Worm (Caenorhabditis elegans): ENCODE measurements around the gene nmy-3.
A peak's percentile ranks its signal among the peaks of the same experiment; 100 is the strongest.
"Not testable (repeated sequence)": the region's sequence is repeated elsewhere in the genome, so short reads cannot be mapped to it uniquely, and the experiment has no call there.

Gene nmy-3

DNA sequence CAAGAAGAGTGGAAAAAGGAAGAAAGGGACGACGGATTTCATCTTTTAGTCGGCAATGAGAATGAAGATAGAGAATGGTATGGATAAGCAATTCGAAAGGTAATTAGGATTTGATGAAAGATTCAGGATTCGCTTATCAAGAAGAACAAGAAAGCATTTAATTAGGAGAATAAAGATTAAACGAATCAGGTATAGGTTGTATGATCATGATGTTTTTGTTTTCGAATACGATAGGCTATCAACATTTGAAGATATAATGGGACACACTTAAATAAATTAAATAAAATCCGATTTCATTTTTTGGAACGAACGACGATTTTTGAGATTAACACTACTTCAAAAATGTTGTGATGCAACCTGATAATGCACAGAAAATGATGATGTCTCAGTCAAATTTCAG, 28.9 kb upstream of the nmy-3 start, which contains the start of gene Y11D7A.5:
Gene Y11D7A.5 (minus strand): TSS at position 101 of the 400 bp plus-strand sequence.
- TF ChIP-seq ztf-11 (tag; optimal IDR thresholded peaks at IDR 0.05) (no peak), nhr-67 (tag; optimal IDR thresholded peaks at IDR 0.05) (no peak), eor-1 (tag; optimal IDR thresholded peaks at IDR 0.05) (no peak), nfya-1 (tag; optimal IDR thresholded peaks at IDR 0.05; ENCODE audit: insufficient read depth) (no peak), mdl-1 (tag; optimal IDR thresholded peaks at IDR 0.05) (no peak), aly-2 (tag; optimal IDR thresholded peaks at IDR 0.05) (no peak), ceh-82 (tag; optimal IDR thresholded peaks at IDR 0.05) (no peak)

DNA sequence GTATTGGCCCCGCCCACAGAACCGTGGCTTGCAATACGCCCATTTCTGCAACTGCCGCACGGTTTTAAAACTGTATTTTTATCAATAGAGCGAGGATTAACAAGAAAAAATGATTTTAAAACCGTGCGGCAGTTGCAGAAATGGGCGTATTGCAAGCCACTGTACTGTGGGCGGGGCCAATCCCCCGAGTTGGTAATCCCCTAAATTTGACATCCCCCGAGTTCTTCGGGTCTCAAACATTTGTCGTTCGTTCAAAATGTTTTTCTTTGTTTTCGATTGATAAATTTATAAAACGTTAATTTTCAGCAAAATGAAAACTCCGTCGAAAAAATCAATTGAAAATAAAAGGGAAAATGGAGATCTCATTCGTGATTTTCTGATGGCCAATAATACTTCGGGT, 25.1 kb upstream of the nmy-3 start, which contains the start of gene Y11D7A.7:
Gene Y11D7A.7 (plus strand): TSS at position 301 of the 400 bp plus-strand sequence.
- TF ChIP-seq egl-27 (tag; optimal IDR thresholded peaks at IDR 0.05); sea-2 (GFP tag; optimal IDR thresholded peaks at IDR 0.05); fkh-10 (GFP tag; optimal IDR thresholded peaks at IDR 0.05): not testable (repeated sequence)

DNA sequence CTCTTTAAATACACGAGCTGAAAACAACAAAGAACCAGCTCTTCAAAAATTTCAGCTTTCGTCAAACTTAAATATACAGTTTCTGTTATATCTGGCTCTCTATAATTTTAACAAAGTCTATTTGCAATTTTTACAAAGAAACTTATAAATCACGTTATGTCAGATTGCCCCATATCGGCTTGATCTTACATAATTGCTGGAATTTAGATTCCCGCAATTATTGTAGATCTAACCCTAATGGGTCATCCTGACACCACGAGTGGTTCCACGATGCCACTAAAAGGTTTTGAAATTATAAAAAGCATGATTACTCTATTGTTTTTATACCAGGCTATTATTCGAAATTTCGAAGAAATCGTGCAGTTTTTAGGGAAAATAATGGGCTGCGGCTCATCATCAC, 23.2 kb upstream of the nmy-3 start, which contains the start of gene Y11D7A.8:
Gene Y11D7A.8 (plus strand): TSS at position 301 of the 400 bp plus-strand sequence.
- TF ChIP-seq ztf-11 (tag; optimal IDR thresholded peaks at IDR 0.05) (no peak), hmg-11 (tag; optimal IDR thresholded peaks at IDR 0.05) (no peak), mdl-1 (tag; optimal IDR thresholded peaks at IDR 0.05) (no peak), nhr-25 (tag; optimal IDR thresholded peaks at IDR 0.05) (no peak), pqm-1 (tag; optimal IDR thresholded peaks at IDR 0.05) (no peak), ceh-28 (tag; optimal IDR thresholded peaks at IDR 0.05) (no peak)

DNA sequence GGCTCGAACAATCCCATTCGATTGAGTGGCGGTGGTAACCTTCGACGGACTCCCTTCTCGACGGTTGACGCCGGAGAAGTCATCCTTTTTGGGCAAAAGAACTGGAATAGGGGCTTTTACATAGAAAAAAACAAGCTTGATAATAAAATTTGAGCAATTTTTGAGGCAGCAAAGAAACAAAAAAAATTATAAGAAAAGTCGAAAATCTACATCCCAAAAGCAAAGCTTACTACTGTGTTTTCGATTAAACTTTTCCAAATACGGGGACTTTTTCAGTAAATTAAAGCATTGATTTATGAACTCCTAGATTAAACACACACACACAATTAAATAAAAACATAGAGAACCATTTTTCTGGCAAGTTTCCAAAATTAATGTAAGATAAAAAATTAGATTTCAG, 18.3 kb upstream of the nmy-3 start, which contains the start of gene Y11D7A.9:
Gene Y11D7A.9 (minus strand): TSS at position 101 of the 400 bp plus-strand sequence.
- TF ChIP-seq fkh-2 (tag; optimal IDR thresholded peaks at IDR 0.05) (no peak), jun-1 (tag; optimal IDR thresholded peaks at IDR 0.05) (no peak), egl-27 (tag; optimal IDR thresholded peaks at IDR 0.05) (no peak), nhr-237 (tag; optimal IDR thresholded peaks at IDR 0.05) (no peak), unc-62 (GFP tag; optimal IDR thresholded peaks at IDR 0.05) (no peak), nhr-23 (tag; optimal IDR thresholded peaks at IDR 0.05) (no peak), lin-39 (tag; optimal IDR thresholded peaks at IDR 0.05) (no peak), daf-12 (tag; optimal IDR thresholded peaks at IDR 0.05) (no peak), ceh-16 (tag; optimal IDR thresholded peaks at IDR 0.05) (no peak), mml-1 (tag; optimal IDR thresholded peaks at IDR 0.05) (no peak), nhr-67 (tag; optimal IDR thresholded peaks at IDR 0.05) (no peak), ZK546.5 (tag; optimal IDR thresholded peaks at IDR 0.05) (no peak)

DNA sequence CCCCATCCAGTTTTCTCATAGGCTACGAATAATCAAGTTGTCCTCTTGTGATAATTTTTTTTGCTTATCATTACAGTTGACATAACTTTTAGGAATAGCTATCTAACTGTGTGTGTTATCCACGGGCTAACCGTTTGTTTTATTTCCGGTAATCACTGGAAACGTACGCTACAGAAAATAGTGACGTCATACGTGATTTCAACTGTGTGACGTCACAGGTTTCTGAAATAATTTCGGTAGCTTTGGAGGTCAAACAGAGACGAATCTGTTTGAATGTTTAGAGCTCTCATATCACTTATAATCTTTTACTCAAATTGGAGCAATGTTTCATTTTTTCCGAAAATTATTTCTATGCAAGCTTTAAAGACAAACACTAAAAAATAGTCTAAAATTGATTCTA, 17.4 kb upstream of the nmy-3 start:
- TF ChIP-seq nhr-67 (tag; optimal IDR thresholded peaks at IDR 0.05): no peak
- no peak for TF ChIP-seq sea-2 (GFP tag; optimal IDR thresholded peaks at IDR 0.05)
- TF ChIP-seq nhr-25 (tag; optimal IDR thresholded peaks at IDR 0.05): no peak
- no peak for TF ChIP-seq daf-12 (tag; optimal IDR thresholded peaks at IDR 0.05)
- TF ChIP-seq ceh-28 (tag; optimal IDR thresholded peaks at IDR 0.05): no peak
- no peak for TF ChIP-seq ama-1 (optimal IDR thresholded peaks at IDR 0.05)
- no peak for TF ChIP-seq unc-62 (GFP tag; optimal IDR thresholded peaks at IDR 0.05)
- TF ChIP-seq ZK546.5 (tag; optimal IDR thresholded peaks at IDR 0.05): no peak
- no peak for TF ChIP-seq nhr-28 (tag; optimal IDR thresholded peaks at IDR 0.05)
- TF ChIP-seq nfya-1 (tag; optimal IDR thresholded peaks at IDR 0.05; ENCODE audit: insufficient read depth): no peak
- no peak for TF ChIP-seq nhr-76 (tag; optimal IDR thresholded peaks at IDR 0.05)
- no peak for TF ChIP-seq nhr-77 (tag; optimal IDR thresholded peaks at IDR 0.05)
- TF ChIP-seq fkh-2 (tag; optimal IDR thresholded peaks at IDR 0.05): no peak
- no peak for TF ChIP-seq ceh-16 (tag; optimal IDR thresholded peaks at IDR 0.05)

DNA sequence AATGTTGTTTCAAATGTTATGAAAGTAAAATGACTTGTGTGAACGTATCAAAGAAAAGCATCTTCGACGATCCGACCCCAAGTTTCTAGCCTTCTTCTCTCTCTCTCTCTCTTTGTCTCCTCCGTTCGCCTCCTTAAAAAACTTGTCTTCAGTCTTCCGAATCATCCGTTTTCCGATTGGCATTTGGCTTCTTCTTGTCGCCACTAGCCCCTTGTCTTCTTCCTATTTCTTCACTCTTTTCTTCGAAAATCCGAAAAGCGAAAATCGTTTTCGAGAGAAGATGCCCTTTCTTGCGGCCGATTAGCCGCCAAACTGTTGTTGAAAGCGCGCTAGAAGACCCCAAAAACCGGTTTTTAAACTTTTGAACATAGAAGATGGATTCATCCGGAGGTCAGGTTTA, 15.7 kb upstream of the nmy-3 start:
- TF ChIP-seq pqm-1 (tag; optimal IDR thresholded peaks at IDR 0.05) (no peak), nhr-43 (tag; optimal IDR thresholded peaks at IDR 0.05; ENCODE audit: poor library complexity, severe bottlenecking) (peak; percentile 52), pha-4 (tag; optimal IDR thresholded peaks at IDR 0.05) (no peak), nhr-12 (tag; optimal IDR thresholded peaks at IDR 0.05) (no peak), nhr-11 (tag; optimal IDR thresholded peaks at IDR 0.05) (no peak), nfya-1 (tag; optimal IDR thresholded peaks at IDR 0.05; ENCODE audit: insufficient read depth) (no peak), ama-1 (optimal IDR thresholded peaks at IDR 0.05) (peak; percentile 89), tbx-2 (tag; optimal IDR thresholded peaks at IDR 0.05) (peak; percentile 13), nhr-23 (tag; optimal IDR thresholded peaks at IDR 0.05) (peak; percentile 14), nhr-25 (tag; optimal IDR thresholded peaks at IDR 0.05) (peak; percentile 56)
